Worm (Caenorhabditis elegans) whole organism, L3 larva: Measurements from ENCODE around the gene F54H5.5.

Experiments
- R02D3.7 ChIP-seq: fragments of 150-350 bp; optimal IDR thresholded peaks from 2 replicates; lab custom pipeline; 2014; ENCODE audit warnings: missing biosample characterization, missing genetic modification characterization
- aly-2 ChIP-seq: fragments of 150-350 bp; optimal IDR thresholded peaks from 2 replicates; lab custom pipeline; 2014; ENCODE audit warnings: missing biosample characterization, missing genetic modification characterization
- ceh-16 ChIP-seq: sonication (generic microtip); optimal IDR thresholded peaks from 2 replicates; lab custom pipeline; 2017; ENCODE audit warnings: missing biosample characterization, missing genetic modification characterization
- ceh-82 ChIP-seq: fragments of 150-350 bp; optimal IDR thresholded peaks from 2 replicates; lab custom pipeline; 2014; ENCODE audit warnings: missing biosample characterization, missing genetic modification characterization
- fkh-2 ChIP-seq: fragments of 150-350 bp; optimal IDR thresholded peaks from 2 replicates; lab custom pipeline; 2014; ENCODE audit warnings: missing biosample characterization, missing genetic modification reagents, missing genetic modification characterization
- fos-1 ChIP-seq: fragments of 150-350 bp; optimal IDR thresholded peaks from 2 replicates; lab custom pipeline; 2014; ENCODE audit warnings: missing biosample characterization, missing genetic modification characterization
- hmg-11 ChIP-seq: sonication (generic microtip); optimal IDR thresholded peaks from 2 replicates; lab custom pipeline; 2016; ENCODE audit warnings: missing genetic modification characterization, missing compliant biosample characterization
- mdl-1 ChIP-seq: fragments of 150-350 bp; optimal IDR thresholded peaks from 2 replicates; lab custom pipeline; 2014; ENCODE audit warnings: missing biosample characterization, missing genetic modification characterization
- nhr-11 ChIP-seq: fragments of 150-350 bp; optimal IDR thresholded peaks from 2 replicates; lab custom pipeline; 2014; ENCODE audit warnings: missing biosample characterization, missing genetic modification characterization
- nhr-12 ChIP-seq: fragments of 150-350 bp; optimal IDR thresholded peaks from 2 replicates; lab custom pipeline; 2014; ENCODE audit warnings: missing biosample characterization, missing genetic modification characterization
- nhr-28 ChIP-seq: fragments of 150-350 bp; optimal IDR thresholded peaks from 2 replicates; lab custom pipeline; 2014; ENCODE audit warnings: missing biosample characterization, missing genetic modification characterization
- sea-2 ChIP-seq: fragments of 150-350 bp; sonication (generic microtip); optimal IDR thresholded peaks from 4 replicates; lab custom pipeline; 2014; ENCODE audit warnings: missing biosample characterization, missing genetic modification reagents, missing genetic modification characterization
- skn-1 ChIP-seq: fragments of 150-350 bp; optimal IDR thresholded peaks from 2 replicates; lab custom pipeline; 2014; ENCODE audit warnings: missing biosample characterization, missing genetic modification characterization
- ztf-11 ChIP-seq: fragments of 150-350 bp; optimal IDR thresholded peaks from 2 replicates; lab custom pipeline; 2014; ENCODE audit warnings: missing biosample characterization, missing genetic modification characterization

DNA sequence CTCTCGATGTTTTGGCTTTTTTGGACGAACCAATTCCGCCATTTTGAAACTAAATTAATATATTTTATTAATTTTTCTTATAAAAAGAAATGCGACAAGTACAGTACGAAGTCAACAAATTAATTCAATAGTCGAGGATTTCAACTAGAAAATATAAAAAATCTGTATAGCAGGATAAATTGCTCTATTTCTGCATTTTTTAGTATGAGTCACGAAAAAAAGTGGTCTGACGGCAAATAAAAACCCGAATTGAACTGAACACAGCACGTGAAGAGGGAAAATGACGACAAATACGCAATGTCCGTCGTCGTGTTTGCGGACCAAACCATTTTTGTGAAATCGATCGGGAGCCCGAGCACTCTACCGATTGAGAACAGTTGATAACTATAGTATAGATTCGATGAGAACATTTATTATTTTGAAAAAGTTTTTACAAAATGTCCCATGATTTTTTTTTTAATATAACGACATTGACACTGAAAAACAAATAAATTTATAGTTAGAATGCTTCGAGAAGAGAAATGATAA lies 17.7 kb downstream of the F54H5.5 start, which contains the start of gene epg-5:
- TF ChIP-seq nhr-11 (tag; lab: Kevin White, UChicago): no peak
- no peak for TF ChIP-seq ceh-82 (tag; lab: Kevin White, UChicago)
- no peak for TF ChIP-seq R02D3.7 (tag; lab: Kevin White, UChicago)
- TF ChIP-seq hmg-11 (tag; lab: Kevin White, UChicago): peak; percentile 20
- TF ChIP-seq sea-2: no peak
- no peak for TF ChIP-seq fos-1 (tag; lab: Kevin White, UChicago)
- TF ChIP-seq nhr-28 (tag; lab: Kevin White, UChicago): no peak
- no peak for TF ChIP-seq skn-1 (tag; lab: Kevin White, UChicago)
- TF ChIP-seq ztf-11: no peak
- no peak for TF ChIP-seq ceh-16 (tag; lab: Kevin White, UChicago)
- no peak for TF ChIP-seq fkh-2 (tag; lab: Kevin White, UChicago)
- TF ChIP-seq nhr-12 (tag; lab: Kevin White, UChicago): no peak
- no peak for TF ChIP-seq aly-2
- TF ChIP-seq mdl-1: no peak
